Worm (Caenorhabditis elegans) whole organism, dauer: Measurements from ENCODE around the gene gpa-3.

Experiments
- unc-62 ChIP-seq: sonication (generic microtip); optimal IDR thresholded peaks from 2 replicates; lab custom pipeline; 2017; ENCODE audit warnings: missing biosample characterization, missing genetic modification reagents, missing genetic modification characterization

The gpa-3 gene

DNA sequence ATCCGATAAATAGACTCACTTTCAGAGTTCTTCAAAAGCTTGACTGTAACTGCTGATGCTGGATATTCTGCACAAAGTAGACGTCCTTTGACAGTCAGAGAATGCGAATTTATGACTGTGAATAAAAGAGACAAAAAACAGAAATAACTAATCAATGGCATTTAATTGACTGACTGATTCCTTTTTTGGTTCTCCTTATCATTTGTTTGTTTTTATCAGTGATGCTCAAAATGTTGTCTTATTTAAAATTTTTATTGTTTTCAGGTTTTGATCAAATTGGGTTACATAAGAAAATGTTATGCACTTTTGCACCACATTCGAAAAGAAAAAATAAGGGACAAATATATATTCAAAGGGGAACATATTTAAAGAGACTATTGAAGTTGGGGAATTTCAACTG lies 3.2 kb downstream of the gpa-3 start, which contains the start of gene ttr-49:
ttr-49 (minus strand) TSS at position 171 of the 400 bp plus-strand sequence.
- TF ChIP-seq unc-62 (GFP tag; lab: Kevin White, UChicago): no peak

ce11 chrV:9355371-9355770 lies 4.2 kb downstream of the gpa-3 start, which contains the start of gene ttr-40:
ttr-40 (minus strand) TSS chrV:9355471.
- TF ChIP-seq unc-62 (GFP tag; lab: Kevin White, UChicago): no peak

- TF ChIP-seq unc-62 (GFP tag; lab: Kevin White, UChicago): no peak
Measured at ce11 chrV:9352947-9353346, 6.6 kb downstream of the gpa-3 start, which contains the start of gene srx-46. srx-46 (plus strand) TSS chrV:9353247.

- no peak for TF ChIP-seq unc-62 (GFP tag; lab: Kevin White, UChicago)
Measured at ce11 chrV:9349687-9350086, 9.9 kb downstream of the gpa-3 start, which contains the start of gene srx-47. srx-47 (plus strand) TSS chrV:9349987.

- no peak for TF ChIP-seq unc-62 (GFP tag; lab: Kevin White, UChicago)
Measured at ce11 chrV:9346804-9347203, 12.8 kb downstream of the gpa-3 start, which contains the start of the genes K07B1.7 and try-5. K07B1.7 (minus strand) TSS chrV:9346962. try-5 (plus strand) TSS chrV:9347044.

DNA sequence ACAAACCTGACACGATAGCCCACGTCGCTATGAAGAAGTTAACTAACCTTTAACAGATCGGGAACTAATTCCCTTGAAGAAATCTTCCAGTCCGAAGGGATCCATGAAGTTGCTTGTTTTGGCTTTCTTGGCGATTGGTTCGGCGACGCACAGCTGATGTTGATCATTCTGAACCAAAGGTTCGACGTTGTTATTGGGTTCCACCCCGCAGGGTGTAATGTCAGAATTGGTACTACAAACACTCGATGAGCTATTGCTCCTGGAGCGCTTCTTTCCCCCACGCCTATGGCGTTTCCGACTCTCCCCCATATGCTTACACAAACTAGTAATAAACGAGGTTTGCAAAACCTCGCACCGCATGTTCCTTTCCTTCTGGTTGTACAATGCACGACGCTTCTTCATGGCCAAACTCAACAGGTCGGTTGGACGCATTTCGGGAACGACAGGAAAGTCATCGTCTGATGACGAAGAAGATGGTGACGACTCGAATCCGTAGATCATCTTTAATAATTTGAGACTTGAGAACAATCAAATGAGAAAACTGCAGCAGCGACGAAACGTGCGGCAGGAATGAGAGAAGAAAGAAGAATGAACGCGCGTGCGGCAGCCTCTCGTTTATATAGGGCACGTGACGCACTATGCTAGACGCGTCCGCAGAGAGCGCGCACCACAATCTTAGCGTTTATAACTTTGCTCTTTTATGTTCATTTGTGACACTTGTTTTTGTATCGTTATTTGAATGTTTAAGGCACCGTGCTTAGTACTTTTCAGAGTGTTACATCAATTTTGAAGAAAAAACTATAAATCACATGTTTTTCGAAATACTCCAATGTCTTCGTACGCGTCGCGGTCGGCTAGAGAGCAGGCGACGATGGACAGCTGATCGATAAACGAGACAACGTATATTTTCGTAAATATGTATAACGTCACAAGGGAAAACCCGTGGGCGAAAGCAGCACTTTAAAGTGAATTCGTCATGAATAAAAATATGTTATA lies 15.6 kb downstream of the gpa-3 start, which contains the start of gene tos-1:
tos-1 (minus strand) TSS at position 575 of the 996 bp plus-strand sequence.
- TF ChIP-seq unc-62 (GFP tag; lab: Kevin White, UChicago): no peak

DNA sequence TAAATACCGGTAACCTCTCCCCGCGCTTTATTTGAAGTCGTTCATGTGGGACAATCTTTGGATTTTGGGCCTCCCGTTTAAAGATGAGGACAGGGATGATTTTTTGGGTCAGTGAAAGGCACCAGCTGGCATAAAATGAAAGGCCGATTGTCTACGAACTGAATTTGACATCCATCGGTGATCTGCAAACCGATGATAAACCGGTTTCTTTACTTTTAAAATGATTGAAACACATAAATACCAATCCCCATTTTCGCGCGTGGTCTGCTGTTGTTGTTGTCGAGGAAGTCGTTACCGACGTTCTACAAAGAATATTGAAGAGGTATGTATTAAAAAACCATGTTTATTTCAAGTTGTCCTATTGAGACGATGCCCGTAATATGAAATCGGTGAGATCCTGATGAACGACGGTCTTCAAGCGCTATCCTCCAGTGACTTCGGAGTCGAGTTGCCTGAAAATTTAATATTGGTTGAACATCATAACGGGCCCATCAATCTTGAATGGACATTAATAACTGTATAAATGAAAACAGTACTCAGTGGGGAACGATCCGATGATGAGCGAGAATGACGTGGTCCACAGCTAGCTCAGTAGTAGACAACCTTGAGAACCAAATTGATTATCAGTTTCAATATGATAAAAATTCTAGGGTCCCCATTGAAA lies 16.5 kb downstream of the gpa-3 start:
- TF ChIP-seq unc-62 (GFP tag; lab: Kevin White, UChicago): no peak

DNA sequence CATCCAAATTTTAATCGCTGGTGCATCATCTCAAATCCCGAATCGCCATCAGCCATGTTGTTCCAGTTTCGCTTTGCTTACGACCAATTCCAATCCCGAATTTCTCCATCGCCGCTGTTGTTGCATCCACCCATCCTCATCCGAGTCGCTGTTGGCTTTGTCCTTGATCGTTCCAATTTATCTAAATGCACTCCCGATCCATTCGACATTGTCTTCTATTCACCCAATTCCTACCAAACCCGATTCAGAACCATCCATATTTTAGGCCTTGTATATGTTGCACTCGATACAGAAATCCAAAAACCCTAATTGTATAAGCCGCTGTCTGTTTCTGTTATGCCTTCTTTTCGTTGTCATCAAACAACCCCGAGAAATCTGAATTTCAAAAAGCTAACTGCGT lies 19.3 kb downstream of the gpa-3 start:
- no peak for TF ChIP-seq unc-62 (GFP tag; lab: Kevin White, UChicago)

- no peak for TF ChIP-seq unc-62 (GFP tag; lab: Kevin White, UChicago)
Measured at ce11 chrV:9338452-9338851, 21.1 kb downstream of the gpa-3 start.

DNA sequence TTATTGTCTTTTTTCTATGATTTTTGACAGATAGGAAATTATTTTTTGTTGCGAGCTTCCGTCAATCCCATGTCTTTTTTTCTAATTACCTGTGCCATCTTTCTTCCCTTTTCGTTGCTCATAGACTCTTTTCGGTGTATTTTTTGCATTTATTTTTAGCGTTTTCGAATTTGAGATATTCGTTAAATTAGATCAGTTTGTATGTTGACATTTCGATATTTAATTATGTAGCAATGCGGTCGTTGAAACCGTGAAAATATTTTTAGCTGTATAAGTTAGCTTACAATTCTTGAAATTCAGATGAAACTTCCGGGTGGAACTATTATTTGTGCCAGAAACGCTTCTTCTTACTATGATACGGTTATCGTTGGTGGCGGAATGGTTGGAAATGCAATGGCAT lies 23.1 kb downstream of the gpa-3 start, which contains the start of gene coq-6:
coq-6 (plus strand) TSS at position 301 of the 400 bp plus-strand sequence.
- TF ChIP-seq unc-62 (GFP tag; lab: Kevin White, UChicago): no peak

- TF ChIP-seq unc-62 (GFP tag; lab: Kevin White, UChicago): no peak
Measured at ce11 chrV:9334216-9334615, 25.4 kb downstream of the gpa-3 start, which contains the start of gene ucp-4. ucp-4 (plus strand) TSS chrV:9334298.

- TF ChIP-seq unc-62 (GFP tag; lab: Kevin White, UChicago): no peak
Measured at ce11 chrV:9333316-9334048, 26.1 kb downstream of the gpa-3 start, which contains the start of gene acl-14. acl-14 (minus strand) TSS chrV:9333631.

ce11 chrV:9332611-9333315 lies 26.8 kb downstream of the gpa-3 start:
- no peak for TF ChIP-seq unc-62 (GFP tag; lab: Kevin White, UChicago)

- TF ChIP-seq unc-62 (GFP tag; lab: Kevin White, UChicago): no peak
Measured at ce11 chrV:9329245-9329979, 30.2 kb downstream of the gpa-3 start.
